Fruit fly (Drosophila melanogaster) whole organism, pupa: ENCODE data around the gene CG7702.

Experiments
- CG10348 ChIP-seq: fragments of 200-800 bp; sonication (Bioruptor generic); IDR thresholded peaks from 2 replicates; pipeline ENCODE4 v1.3.6; 2022; ENCODE audit warnings: missing biosample characterization, missing genetic modification characterization
- CG12605 ChIP-seq: fragments of 200-800 bp; sonication (Bioruptor generic); IDR thresholded peaks from 2 replicates; pipeline ENCODE4 v1.3.6; 2022; ENCODE audit warnings: missing biosample characterization, missing genetic modification characterization
- CG17806 ChIP-seq: fragments of 200-800 bp; sonication (Bioruptor generic); optimal IDR thresholded peaks from 2 replicates; lab custom pipeline; 2018; ENCODE audit warnings: missing biosample characterization, mild to moderate bottlenecking, missing genetic modification characterization, moderate library complexity
- CG8301 ChIP-seq: fragments of 200-800 bp; sonication (Bioruptor generic); optimal IDR thresholded peaks from 2 replicates; lab custom pipeline; 2018; ENCODE audit warnings: missing biosample characterization, mild to moderate bottlenecking, missing genetic modification characterization
- Ets98B ChIP-seq: fragments of 200-800 bp; sonication (Bioruptor generic); IDR thresholded peaks from 2 replicates; pipeline ENCODE4 v1.3.6; 2022; ENCODE audit warnings: missing biosample characterization, missing genetic modification characterization
- rn ChIP-seq: fragments of 200-800 bp; sonication (Bioruptor generic); IDR thresholded peaks from 2 replicates; pipeline ENCODE4 v1.3.6; 2022; ENCODE audit warnings: missing biosample characterization, missing genetic modification characterization

- TF ChIP-seq CG12605 (GFP tag; lab: Robert Waterston, UW) (no peak), CG17806 (tag; lab: Kevin White, UChicago) (no peak), CG8301 (tag; lab: Kevin White, UChicago) (no peak), rn (GFP tag; lab: Robert Waterston, UW) (no peak), Ets98B (no peak), CG10348 (no peak)
Observed at dm6 chr3R:18721368-18721767, 52.2 kb downstream of the CG7702 start.
